Worm (Caenorhabditis elegans) whole organism, young adult: ENCODE data around the gene K01A12.2.

ENCODE experiments used
- ama-1 ChIP-seq, 3 experiments: fragments of 150-350 bp in 1 of 3; sonication (generic microtip) in 2 of 3; optimal IDR thresholded peaks; 2 replicates each; lab custom pipeline; 2014 to 2018; ENCODE audit warnings: missing biosample characterization in 2 of 3, missing genetic modification characterization in 2 of 3, missing genetic modification reagents in 2 of 3
- ceh-40 ChIP-seq: fragments of 200-800 bp; sonication (Bioruptor generic); IDR thresholded peaks from 2 replicates; pipeline ENCODE4 v1.3.6; 2022; ENCODE audit warnings: missing genetic modification characterization, missing compliant biosample characterization
- lin-35 ChIP-seq, 3 experiments: fragments of 150-350 bp in 2 of 3; sonication (generic microtip) in 1 of 3; optimal IDR thresholded peaks; 2 replicates each; lab custom pipeline; 2014 to 2018; ENCODE audit warnings: missing biosample characterization in 3 of 3, missing genetic modification characterization in 3 of 3, missing genetic modification reagents in 3 of 3
- sdz-38 ChIP-seq: sonication (generic microtip); optimal IDR thresholded peaks from 2 replicates; lab custom pipeline; 2016; ENCODE audit warnings: missing genotype, missing genetic modification characterization, missing compliant biosample characterization

DNA sequence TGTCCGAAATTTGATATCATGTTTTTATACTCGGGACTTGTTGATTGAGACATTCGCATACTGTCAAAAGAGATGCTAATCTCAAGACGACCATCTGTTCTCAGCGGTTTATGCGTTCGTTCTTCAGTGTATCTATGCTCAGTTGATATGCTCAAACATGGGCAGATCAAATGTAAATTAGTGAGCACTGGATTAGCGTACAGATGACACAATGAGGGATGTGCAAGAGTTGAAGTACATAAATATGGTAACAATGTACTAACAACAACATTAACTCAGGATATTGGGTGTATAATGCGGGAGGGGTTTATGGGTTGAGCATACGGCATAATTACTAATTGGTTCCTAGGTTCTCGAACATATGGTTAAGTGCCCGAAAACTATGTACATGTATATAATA is 49.3 kb downstream of the K01A12.2 start:
- TF ChIP-seq lin-35 (GFP tag; optimal IDR thresholded peaks at IDR 0.05; lab: Kevin White, UChicago) (no peak), sdz-38 (tag; lab: Kevin White, UChicago) (no peak), ama-1 (optimal IDR thresholded peaks at IDR 0.05; lab: Kevin White, UChicago) (no peak), ama-1 (GFP tag; optimal IDR thresholded peaks at IDR 0.05; lab: Kevin White, UChicago) (no peak), ceh-40 (GFP tag; lab: Robert Waterston, UW) (no peak)
